Worm (Caenorhabditis elegans) whole organism, mixed stage, embryonic: ENCODE measurements around the gene fkh-4.

Experiments
- ceh-39 ChIP-seq: fragments of 150-350 bp; optimal IDR thresholded peaks from 2 replicates; lab custom pipeline; 2014; ENCODE audit warnings: missing biosample characterization, missing genetic modification characterization
- cnd-1 ChIP-seq: fragments of 200-800 bp; sonication (Bioruptor generic); optimal IDR thresholded peaks from 2 replicates; lab custom pipeline; 2018; ENCODE audit warnings: mild to moderate bottlenecking, missing genetic modification characterization, missing compliant biosample characterization
- lsy-2 ChIP-seq: fragments of 150-350 bp; optimal IDR thresholded peaks from 2 replicates; lab custom pipeline; 2014; ENCODE audit warnings: missing biosample characterization, missing genetic modification characterization
- mls-2 ChIP-seq: sonication (generic microtip); optimal IDR thresholded peaks from 2 replicates; lab custom pipeline; 2016; ENCODE audit warnings: mild to moderate bottlenecking, missing genetic modification characterization, moderate library complexity, missing compliant biosample characterization
- nhr-12 ChIP-seq: fragments of 150-350 bp; optimal IDR thresholded peaks from 2 replicates; lab custom pipeline; 2014; ENCODE audit warnings: missing biosample characterization, missing genetic modification characterization
- pha-4 ChIP-seq: fragments of 150-350 bp; optimal IDR thresholded peaks from 2 replicates; lab custom pipeline; 2018; ENCODE audit warnings: missing biosample characterization, missing genetic modification reagents, missing genetic modification characterization
- snpc-4 ChIP-seq: fragments of 150-350 bp; optimal IDR thresholded peaks from 2 replicates; lab custom pipeline; 2014; ENCODE audit warnings: missing biosample characterization, missing genetic modification characterization
- ztf-11 ChIP-seq: fragments of 150-350 bp; optimal IDR thresholded peaks from 2 replicates; lab custom pipeline; 2014; ENCODE audit warnings: missing biosample characterization, missing genetic modification characterization

DNA sequence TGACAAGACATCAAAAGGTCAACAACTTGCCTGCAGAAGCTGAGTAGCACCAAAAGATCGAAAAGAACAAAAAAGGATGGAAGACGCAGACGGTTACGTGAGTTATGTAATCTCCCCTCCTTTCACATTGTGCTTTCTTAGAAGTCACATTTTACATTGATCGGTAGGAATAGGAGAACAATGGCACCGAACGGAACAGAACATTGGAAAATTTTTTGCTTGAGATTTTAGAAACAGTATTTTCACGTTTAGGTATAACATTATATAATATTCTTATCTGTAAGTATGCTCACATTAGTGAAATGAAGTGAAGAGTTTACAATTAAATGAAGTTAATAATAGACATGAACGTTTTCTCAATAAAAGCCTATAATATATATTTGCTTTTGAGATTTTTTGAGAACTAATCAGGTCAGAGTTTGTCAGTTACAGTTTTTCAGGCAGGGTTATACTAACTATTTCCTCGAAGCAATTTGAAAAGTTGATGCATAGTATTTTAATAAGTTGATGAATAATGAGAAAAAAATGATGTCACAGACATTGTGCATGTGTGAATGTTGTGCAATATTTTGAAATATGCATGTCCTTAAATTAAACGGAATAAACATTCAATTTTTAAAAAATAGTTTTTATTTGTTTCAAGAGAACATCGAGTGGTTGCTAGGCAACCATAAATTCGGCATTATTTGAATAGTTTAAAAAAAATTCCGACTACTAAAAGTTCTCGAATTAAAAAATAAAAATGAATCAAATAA is 47.5 kb downstream of the fkh-4 start:
- TF ChIP-seq ztf-11 (tag; lab: Kevin White, UChicago) (no peak), snpc-4 (tag; lab: Kevin White, UChicago) (no peak), nhr-12 (tag; lab: Kevin White, UChicago) (no peak), lsy-2 (tag; lab: Kevin White, UChicago) (no peak), mls-2 (tag; lab: Kevin White, UChicago) (no peak), ceh-39 (tag; lab: Kevin White, UChicago) (no peak), cnd-1 (tag; lab: Kevin White, UChicago) (no peak), pha-4 (tag; lab: Kevin White, UChicago) (no peak)
